Fruit fly (Drosophila melanogaster) whole organism, embryonic: Measurements from ENCODE around the gene hydra.

Source experiments
- CG13123 ChIP-seq: fragments of 200-800 bp; sonication (Bioruptor generic); optimal IDR thresholded peaks from 2 replicates; lab custom pipeline; 2016; ENCODE audit warnings: missing biosample characterization, missing genetic modification characterization
- CG17802 ChIP-seq: fragments of 200-800 bp; sonication (Bioruptor generic); optimal IDR thresholded peaks from 2 replicates; lab custom pipeline; 2018; ENCODE audit warnings: missing biosample characterization, mild to moderate bottlenecking, missing genetic modification characterization, moderate library complexity
- Lpt ChIP-seq: fragments of >200 bp; optimal IDR thresholded peaks from 2 replicates; lab custom pipeline; 2018; ENCODE audit warnings: missing biosample characterization, missing genetic modification characterization
- dimm ChIP-seq: fragments of 200-800 bp; sonication (Bioruptor generic); IDR thresholded peaks from 2 replicates; pipeline ENCODE4 v1.3.6; 2022; ENCODE audit warnings: missing biosample characterization, missing genetic modification characterization

- no peak for TF ChIP-seq CG13123 (GFP tag; lab: Kevin White, UChicago)
- no peak for TF ChIP-seq dimm (GFP tag; lab: Robert Waterston, UW)
- no peak for TF ChIP-seq Lpt
- TF ChIP-seq CG17802 (tag; lab: Kevin White, UChicago), result no peak
Measured at dm6 chrX:20662919-20663557, 13.8 kb downstream of the hydra start.
